Fruit fly (Drosophila melanogaster) whole organism, prepupa: Measurements from ENCODE around the gene CG13297.

Source experiments
- Sox14 ChIP-seq: fragments of 200-800 bp; sonication (Bioruptor generic); optimal IDR thresholded peaks from 3 replicates; lab custom pipeline; 2016; ENCODE audit warnings: missing biosample characterization, missing genetic modification characterization
- fkh ChIP-seq: fragments of 200-800 bp; sonication (Bioruptor generic); optimal IDR thresholded peaks from 3 replicates; lab custom pipeline; 2017; ENCODE audit warnings: missing biosample characterization, mild to moderate bottlenecking, missing genetic modification characterization, moderate library complexity

The CG13297 gene

DNA sequence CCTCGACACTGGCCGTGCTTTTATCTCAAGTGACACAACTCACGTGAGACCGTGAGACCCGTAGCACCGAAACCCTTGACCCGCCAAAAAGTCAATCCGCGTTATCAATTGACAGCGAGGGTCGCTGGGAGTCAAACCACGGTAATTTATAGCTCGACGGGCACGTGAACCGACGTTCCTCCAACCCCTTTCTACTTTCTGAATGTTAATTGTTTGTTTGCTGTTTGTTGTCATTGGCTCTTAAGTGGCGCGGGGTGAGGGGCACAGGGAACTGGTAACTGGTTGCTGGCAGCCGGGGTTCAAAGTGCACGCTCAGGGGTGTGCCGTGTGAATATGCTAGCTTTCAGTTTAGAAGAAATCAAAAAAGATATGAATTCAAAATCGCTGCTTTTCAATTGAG, 50.5 kb downstream of the CG13297 start:
- no peak for TF ChIP-seq Sox14 (GFP tag; lab: Kevin White, UChicago)
- TF ChIP-seq fkh (GFP tag; lab: Kevin White, UChicago): peak; percentile 49
- TF ChIP-seq, all 60 proteins: peak for 1
